Worm (Caenorhabditis elegans): Measurements from ENCODE around the gene gem-1.

Gene gem-1

DNA sequence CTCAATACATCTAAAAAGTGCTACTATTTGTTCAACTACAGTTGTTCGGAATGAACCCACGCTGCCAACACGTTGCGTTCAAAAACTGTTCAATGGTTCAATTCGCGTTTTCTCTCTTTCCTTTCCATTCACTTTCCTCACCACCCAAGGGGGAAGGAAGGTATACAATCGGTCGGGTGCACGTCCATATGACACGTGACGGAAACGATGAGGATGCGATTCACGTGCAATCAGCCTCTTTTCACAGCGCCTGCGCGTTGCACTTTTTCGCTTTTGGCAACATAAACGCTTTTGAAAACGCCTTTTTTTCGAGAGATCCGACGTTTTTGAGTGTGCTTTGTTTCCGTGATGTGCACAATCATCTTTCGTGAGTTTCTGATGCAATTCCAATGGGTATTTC, 18.2 kb downstream of the gem-1 start:
- peak; percentile 98 for TF ChIP-seq nhr-129 (tag; optimal IDR thresholded peaks at IDR 0.05)
- TF ChIP-seq unc-55 (GFP tag; optimal IDR thresholded peaks at IDR 0.05): no peak
- peak; percentile 97 for TF ChIP-seq nhr-21 (tag; optimal IDR thresholded peaks at IDR 0.05)
- peak; percentile 89 for TF ChIP-seq sma-3 (GFP tag; optimal IDR thresholded peaks at IDR 0.05)
- TF ChIP-seq nhr-12 (tag; optimal IDR thresholded peaks at IDR 0.05): no peak
- peak; percentile 95 for TF ChIP-seq F13H6.1 (tag; optimal IDR thresholded peaks at IDR 0.05)
- TF ChIP-seq mdl-1 (tag; optimal IDR thresholded peaks at IDR 0.05): peak; percentile 77 to 96
- TF ChIP-seq lin-39 (tag; optimal IDR thresholded peaks at IDR 0.05): no peak
- TF ChIP-seq skn-1 (tag; optimal IDR thresholded peaks at IDR 0.05): peak; percentile 32
- peak in 1 of 2 experiments; percentile 76 for TF ChIP-seq lsy-2 (tag; optimal IDR thresholded peaks at IDR 0.05)
- peak; percentile 72 for TF ChIP-seq gmeb-1 (tag; optimal IDR thresholded peaks at IDR 0.05)
- peak; percentile 79 for TF ChIP-seq C34F6.9 (tag; optimal IDR thresholded peaks at IDR 0.05)
- TF ChIP-seq R02D3.7 (tag; optimal IDR thresholded peaks at IDR 0.05): no peak
- TF ChIP-seq nhr-11 (tag; optimal IDR thresholded peaks at IDR 0.05): no peak
- peak; percentile 93 for TF ChIP-seq crh-2 (tag; optimal IDR thresholded peaks at IDR 0.05)
- peak; percentile 96 for TF ChIP-seq nhr-25 (tag; optimal IDR thresholded peaks at IDR 0.05)
- TF ChIP-seq nhr-23 (tag; optimal IDR thresholded peaks at IDR 0.05): no peak
- TF ChIP-seq nhr-6 (tag; optimal IDR thresholded peaks at IDR 0.05): peak; percentile 68
- TF ChIP-seq sem-4 (tag; optimal IDR thresholded peaks at IDR 0.05): peak; percentile 51
- TF ChIP-seq fos-1 (tag; optimal IDR thresholded peaks at IDR 0.05): peak; percentile 76
- TF ChIP-seq egl-27 (tag; optimal IDR thresholded peaks at IDR 0.05): peak; percentile 96
- TF ChIP-seq lin-13 (GFP tag; optimal IDR thresholded peaks at IDR 0.05): peak; percentile 25
- TF ChIP-seq blmp-1 (tag; optimal IDR thresholded peaks at IDR 0.05; ENCODE audit: insufficient read depth): peak; percentile 98
- peak; percentile 99 for TF ChIP-seq sma-9 (GFP tag; optimal IDR thresholded peaks at IDR 0.05)
- TF ChIP-seq sma-9 (tag; optimal IDR thresholded peaks at IDR 0.05): peak; percentile 66
- TF ChIP-seq Y55F3AM.14 (GFP tag; optimal IDR thresholded peaks at IDR 0.05): peak; percentile 79
- TF ChIP-seq nhr-10 (tag; optimal IDR thresholded peaks at IDR 0.05): no peak

DNA sequence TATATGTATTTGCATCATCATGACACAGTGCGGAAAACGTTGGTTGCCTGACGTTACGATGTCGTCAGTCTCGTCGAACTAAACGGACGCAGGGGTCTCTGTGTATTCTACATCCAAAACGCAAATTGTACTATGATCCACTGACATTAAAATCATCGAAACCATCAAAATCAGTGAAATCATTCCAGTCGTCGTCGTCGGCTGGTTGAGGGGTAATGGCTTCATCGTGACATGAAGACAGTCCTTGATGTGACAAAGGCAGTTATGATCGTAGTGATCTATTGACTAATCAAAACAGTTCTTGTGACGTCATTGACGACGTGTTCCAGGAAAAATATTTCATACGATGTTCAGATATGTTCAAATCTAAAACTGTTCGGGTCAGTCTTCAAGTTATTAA, 19.1 kb downstream of the gem-1 start:
- no peak for TF ChIP-seq fos-1 (tag; optimal IDR thresholded peaks at IDR 0.05)
- TF ChIP-seq lin-39 (tag; optimal IDR thresholded peaks at IDR 0.05): no peak
- TF ChIP-seq sem-4 (tag; optimal IDR thresholded peaks at IDR 0.05): peak; percentile 32
- TF ChIP-seq sma-3 (GFP tag; optimal IDR thresholded peaks at IDR 0.05): no peak
- TF ChIP-seq aly-2 (tag; optimal IDR thresholded peaks at IDR 0.05): no peak
- TF ChIP-seq blmp-1 (tag; optimal IDR thresholded peaks at IDR 0.05; ENCODE audit: insufficient read depth): peak; percentile 38
- TF ChIP-seq peb-1 (tag; optimal IDR thresholded peaks at IDR 0.05): no peak
- peak; percentile 68 for TF ChIP-seq nhr-129 (tag; optimal IDR thresholded peaks at IDR 0.05)
- TF ChIP-seq unc-55 (GFP tag; optimal IDR thresholded peaks at IDR 0.05): no peak
- TF ChIP-seq unc-39 (tag; optimal IDR thresholded peaks at IDR 0.05): no peak
- no peak for TF ChIP-seq snpc-4 (tag; optimal IDR thresholded peaks at IDR 0.05)
- no peak for TF ChIP-seq ceh-16 (tag; optimal IDR thresholded peaks at IDR 0.05)
- TF ChIP-seq sma-9 (GFP tag; optimal IDR thresholded peaks at IDR 0.05): peak; percentile 41
- TF ChIP-seq sma-9 (tag; optimal IDR thresholded peaks at IDR 0.05): no peak
- no peak for TF ChIP-seq lin-11 (tag; optimal IDR thresholded peaks at IDR 0.05)
- no peak for TF ChIP-seq nhr-11 (tag; optimal IDR thresholded peaks at IDR 0.05)
- no peak for TF ChIP-seq nhr-6 (tag; optimal IDR thresholded peaks at IDR 0.05)
- peak; percentile 54 for TF ChIP-seq nhr-25 (tag; optimal IDR thresholded peaks at IDR 0.05)
- peak; percentile 80 for TF ChIP-seq nhr-21 (tag; optimal IDR thresholded peaks at IDR 0.05)
- TF ChIP-seq ztf-4 (tag; optimal IDR thresholded peaks at IDR 0.05): no peak

DNA sequence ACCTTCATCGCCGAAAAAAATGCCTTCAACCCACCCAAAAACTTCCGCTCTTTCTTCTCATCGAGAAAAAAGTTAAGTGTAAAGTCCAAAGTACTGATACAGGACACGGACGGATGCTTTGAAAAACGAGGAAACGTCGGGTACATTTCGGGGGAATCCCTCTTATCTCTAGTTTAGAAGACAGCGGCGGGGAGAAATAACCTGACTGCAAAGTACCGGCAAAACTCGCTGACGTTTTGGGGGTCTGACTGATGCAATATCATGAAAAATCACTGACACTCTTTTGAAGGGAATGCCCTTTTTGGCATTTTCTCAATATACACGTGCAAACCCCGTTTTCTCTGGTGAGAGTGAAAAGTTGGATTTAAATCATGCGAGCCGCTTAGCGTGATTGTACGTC, 20.3 kb downstream of the gem-1 start:
- TF ChIP-seq mab-5 (tag; optimal IDR thresholded peaks at IDR 0.05): no peak
- no peak for TF ChIP-seq nhr-77 (tag; optimal IDR thresholded peaks at IDR 0.05)
- TF ChIP-seq mdl-1 (tag; optimal IDR thresholded peaks at IDR 0.05): peak; percentile 71 to 84
- TF ChIP-seq F13H6.1 (tag; optimal IDR thresholded peaks at IDR 0.05): peak; percentile 86
- TF ChIP-seq nhr-21 (tag; optimal IDR thresholded peaks at IDR 0.05): peak; percentile 93
- no peak for TF ChIP-seq nhr-10 (tag; optimal IDR thresholded peaks at IDR 0.05)
- no peak for TF ChIP-seq nhr-237 (tag; optimal IDR thresholded peaks at IDR 0.05)
- no peak for TF ChIP-seq unc-62 (GFP tag; optimal IDR thresholded peaks at IDR 0.05)
- peak; percentile 82 for TF ChIP-seq crh-2 (tag; optimal IDR thresholded peaks at IDR 0.05)
- TF ChIP-seq sma-3 (GFP tag; optimal IDR thresholded peaks at IDR 0.05): peak; percentile 84
- TF ChIP-seq elt-1 (tag; optimal IDR thresholded peaks at IDR 0.05): no peak
- TF ChIP-seq ceh-16 (tag; optimal IDR thresholded peaks at IDR 0.05): no peak
- TF ChIP-seq aly-2 (tag; optimal IDR thresholded peaks at IDR 0.05): no peak
- TF ChIP-seq elt-3 (tag; optimal IDR thresholded peaks at IDR 0.05): no peak
- no peak for TF ChIP-seq lin-39 (tag; optimal IDR thresholded peaks at IDR 0.05)
- TF ChIP-seq Y55F3AM.14 (GFP tag; optimal IDR thresholded peaks at IDR 0.05): peak; percentile 54
- no peak for TF ChIP-seq nhr-12 (tag; optimal IDR thresholded peaks at IDR 0.05)
- no peak for TF ChIP-seq mbf-1 (tag; optimal IDR thresholded peaks at IDR 0.05)
- no peak for TF ChIP-seq dmd-4 (tag; optimal IDR thresholded peaks at IDR 0.05)
- no peak for TF ChIP-seq R02D3.7 (tag; optimal IDR thresholded peaks at IDR 0.05)
- no peak for TF ChIP-seq unc-55 (GFP tag; optimal IDR thresholded peaks at IDR 0.05)
- TF ChIP-seq ztf-11 (tag; optimal IDR thresholded peaks at IDR 0.05): no peak
- no peak for TF ChIP-seq skn-1 (tag; optimal IDR thresholded peaks at IDR 0.05)
- no peak for TF ChIP-seq ztf-1 (GFP tag; conservative IDR thresholded peaks at IDR 0.05)
- TF ChIP-seq nhr-23 (tag; optimal IDR thresholded peaks at IDR 0.05): no peak
- peak; percentile 83 for TF ChIP-seq fos-1 (tag; optimal IDR thresholded peaks at IDR 0.05)
- no peak for TF ChIP-seq peb-1 (tag; optimal IDR thresholded peaks at IDR 0.05)
- no peak for TF ChIP-seq unc-39 (tag; optimal IDR thresholded peaks at IDR 0.05)
- TF ChIP-seq sem-4 (tag; optimal IDR thresholded peaks at IDR 0.05): peak; percentile 73
- no peak for TF ChIP-seq nhr-11 (tag; optimal IDR thresholded peaks at IDR 0.05)
- TF ChIP-seq ZK546.5 (tag; optimal IDR thresholded peaks at IDR 0.05): no peak
- peak; percentile 99 for TF ChIP-seq sma-9 (GFP tag; optimal IDR thresholded peaks at IDR 0.05)
- TF ChIP-seq sma-9 (tag; optimal IDR thresholded peaks at IDR 0.05): no peak
- TF ChIP-seq nhr-25 (tag; optimal IDR thresholded peaks at IDR 0.05): peak; percentile 86
- no peak for TF ChIP-seq zag-1 (tag; optimal IDR thresholded peaks at IDR 0.05)

All from whole organism, L2 larva.